Worm (Caenorhabditis elegans) whole organism, L4 larva: Measurements from ENCODE around the gene B0001.8.

ENCODE experiments used
- F10B5.3 ChIP-seq: sonication (generic microtip); optimal IDR thresholded peaks from 2 replicates; lab custom pipeline; 2016; ENCODE audit warnings: mild to moderate bottlenecking, missing genetic modification characterization, missing compliant biosample characterization
- F26F4.8 ChIP-seq: fragments of 200-800 bp; sonication (Bioruptor generic); conservative IDR thresholded peaks from 2 replicates; pipeline ENCODE4 v1.3.6; 2022; ENCODE audit warnings: missing genetic modification characterization, missing compliant biosample characterization
- R02D3.7 ChIP-seq: fragments of 150-350 bp; sonication (generic microtip); optimal IDR thresholded peaks from 3 replicates; lab custom pipeline; 2014; ENCODE audit warnings: missing biosample characterization, missing genetic modification characterization
- T26A8.4 ChIP-seq: fragments of 200-800 bp; sonication (Bioruptor generic); IDR thresholded peaks from 2 replicates; pipeline ENCODE4 v1.3.6; 2022; ENCODE audit warnings: missing genetic modification characterization, missing compliant biosample characterization
- Y105C5A.15 ChIP-seq: fragments of 200-800 bp; sonication (Bioruptor generic); IDR thresholded peaks from 2 replicates; pipeline ENCODE4 v1.3.6; 2022; ENCODE audit warnings: missing genetic modification characterization, missing compliant biosample characterization
- ZK337.2 ChIP-seq: fragments of 200-800 bp; sonication (Bioruptor generic); IDR thresholded peaks from 2 replicates; pipeline ENCODE4 v1.3.6; 2022; ENCODE audit warnings: missing genetic modification reagents, missing genetic modification characterization, missing compliant biosample characterization
- ZK546.5 ChIP-seq, 2 experiments: sonication (generic microtip); optimal IDR thresholded peaks; 2 replicates each; lab custom pipeline; 2017; ENCODE audit warnings: missing biosample characterization in 2 of 2, missing genetic modification characterization in 2 of 2
- aha-1 ChIP-seq: fragments of 150-350 bp; peaks from one replicate; lab custom pipeline; 2014; ENCODE audit warnings: missing biosample characterization, missing genetic modification characterization
- aly-2 ChIP-seq: sonication (generic microtip); optimal IDR thresholded peaks from 2 replicates; lab custom pipeline; 2018; ENCODE audit warnings: missing biosample characterization, missing genetic modification characterization
- ceh-20 ChIP-seq: fragments of 200-800 bp; sonication (Bioruptor generic); IDR thresholded peaks from 2 replicates; pipeline ENCODE4 v1.3.6; 2022; ENCODE audit warnings: missing genetic modification reagents, missing genetic modification characterization, missing compliant biosample characterization
- daf-12 ChIP-seq: fragments of 150-350 bp; optimal IDR thresholded peaks from 2 replicates; lab custom pipeline; 2014; ENCODE audit warnings: missing biosample characterization, missing genetic modification reagents, missing genetic modification characterization
- daf-16 ChIP-seq, 3 experiments: sonication (generic microtip); optimal IDR thresholded peaks; 2 replicates each; lab custom pipeline; 2016 to 2017; ENCODE audit warnings: missing genetic modification characterization in 3 of 3, missing genetic modification reagents in 3 of 3, mild to moderate bottlenecking in 2 of 3, missing compliant biosample characterization in 2 of 3, missing biosample characterization in 1 of 3, moderate library complexity in 1 of 3
- egl-27 ChIP-seq: sonication (generic microtip); optimal IDR thresholded peaks from 3 replicates; lab custom pipeline; 2017; ENCODE audit warnings: missing biosample characterization, missing genetic modification reagents, missing genetic modification characterization
- fkh-10 ChIP-seq: fragments of 150-350 bp; optimal IDR thresholded peaks from 2 replicates; lab custom pipeline; 2014; ENCODE audit warnings: missing biosample characterization, missing genetic modification reagents, missing genetic modification characterization
- gei-8 ChIP-seq: fragments of 200-800 bp; sonication (Bioruptor generic); optimal IDR thresholded peaks from 2 replicates; lab custom pipeline; 2018; ENCODE audit warnings: mild to moderate bottlenecking, missing genetic modification characterization, missing compliant biosample characterization
- hlh-30 ChIP-seq: sonication (generic microtip); optimal IDR thresholded peaks from 2 replicates; lab custom pipeline; 2017; ENCODE audit warnings: antibody characterized with exemption, mild to moderate bottlenecking, missing genetic modification characterization, missing compliant biosample characterization; ENCODE audit not compliant: insufficient read depth
- hmg-1.1 ChIP-seq: fragments of 200-800 bp; sonication (Bioruptor generic); IDR thresholded peaks from 2 replicates; pipeline ENCODE4 v1.3.6; 2022; ENCODE audit warnings: missing genetic modification reagents, missing genetic modification characterization, missing compliant biosample characterization
- jun-1 ChIP-seq: fragments of 150-350 bp; optimal IDR thresholded peaks from 2 replicates; lab custom pipeline; 2014; ENCODE audit warnings: missing biosample characterization, missing genetic modification reagents, missing genetic modification characterization
- lim-7 ChIP-seq: fragments of 200-800 bp; sonication (Bioruptor generic); IDR thresholded peaks from 2 replicates; pipeline ENCODE4 v1.3.6; 2022; ENCODE audit warnings: missing genetic modification characterization, missing compliant biosample characterization
- lin-15B ChIP-seq: fragments of 150-350 bp; sonication (generic microtip); optimal IDR thresholded peaks from 3 replicates; lab custom pipeline; 2014; ENCODE audit warnings: missing biosample characterization, missing genetic modification characterization
- lin-38 ChIP-seq: fragments of 200-800 bp; sonication (Bioruptor generic); IDR thresholded peaks from 2 replicates; pipeline ENCODE4 v1.3.6; 2022; ENCODE audit warnings: missing genetic modification reagents, missing genetic modification characterization, missing compliant biosample characterization
- lir-3 ChIP-seq: sonication (generic microtip); optimal IDR thresholded peaks from 2 replicates; lab custom pipeline; 2016; ENCODE audit warnings: mild to moderate bottlenecking, missing genetic modification characterization, missing compliant biosample characterization
- lsy-2 ChIP-seq, 2 experiments: fragments of 150-350 bp in 1 of 2; sonication (generic microtip) in 1 of 2; optimal IDR thresholded peaks; 2 replicates each; lab custom pipeline; 2014 to 2017; ENCODE audit warnings: missing biosample characterization in 2 of 2, missing genetic modification characterization in 2 of 2
- mdt-29 ChIP-seq: fragments of 200-800 bp; sonication (Bioruptor generic); IDR thresholded peaks from 2 replicates; pipeline ENCODE4 v1.3.6; 2022; ENCODE audit warnings: missing genetic modification reagents, missing genetic modification characterization, missing compliant biosample characterization
- mes-2 ChIP-seq: sonication (generic microtip); optimal IDR thresholded peaks from 2 replicates; lab custom pipeline; 2016; ENCODE audit warnings: missing genotype, mild to moderate bottlenecking, missing genetic modification characterization, missing compliant biosample characterization; ENCODE audit not compliant: poor library complexity, severe bottlenecking
- mxl-3 ChIP-seq: fragments of 200-800 bp; sonication (Bioruptor generic); optimal IDR thresholded peaks from 2 replicates; lab custom pipeline; 2018; ENCODE audit warnings: mild to moderate bottlenecking, missing genetic modification characterization, missing compliant biosample characterization
- nhr-237 ChIP-seq: sonication (generic microtip); optimal IDR thresholded peaks from 2 replicates; lab custom pipeline; 2017; ENCODE audit warnings: missing biosample characterization, missing genetic modification characterization
- nhr-25 ChIP-seq: sonication (generic microtip); optimal IDR thresholded peaks from 2 replicates; lab custom pipeline; 2017; ENCODE audit warnings: missing genetic modification characterization, mild to moderate bottlenecking, missing compliant biosample characterization, antibody characterized with exemption, moderate library complexity, borderline replicate concordance; ENCODE audit not compliant: insufficient read depth
- nhr-28 ChIP-seq: fragments of 150-350 bp; optimal IDR thresholded peaks from 2 replicates; lab custom pipeline; 2014; ENCODE audit warnings: missing biosample characterization, missing genetic modification characterization
- nhr-6 ChIP-seq: fragments of 150-350 bp; optimal IDR thresholded peaks from 2 replicates; lab custom pipeline; 2014; ENCODE audit warnings: missing biosample characterization, missing genetic modification characterization
- nhr-77 ChIP-seq: fragments of 150-350 bp; optimal IDR thresholded peaks from 2 replicates; lab custom pipeline; 2014; ENCODE audit warnings: missing biosample characterization, missing genetic modification characterization
- saeg-2 ChIP-seq: fragments of 200-800 bp; sonication (Bioruptor generic); IDR thresholded peaks from 2 replicates; pipeline ENCODE4 v1.3.6; 2022; ENCODE audit warnings: missing genetic modification reagents, missing genetic modification characterization, missing compliant biosample characterization
- spr-1 ChIP-seq: sonication (generic microtip); optimal IDR thresholded peaks from 2 replicates; lab custom pipeline; 2016; ENCODE audit warnings: mild to moderate bottlenecking, missing genetic modification characterization, missing compliant biosample characterization
- tra-1 ChIP-seq: fragments of 200-800 bp; sonication (Bioruptor generic); IDR thresholded peaks from 2 replicates; pipeline ENCODE4 v1.3.6; 2022; ENCODE audit warnings: missing genetic modification reagents, missing genetic modification characterization, missing compliant biosample characterization
- unc-39 ChIP-seq: sonication (generic microtip); optimal IDR thresholded peaks from 2 replicates; lab custom pipeline; 2017; ENCODE audit warnings: missing biosample characterization, missing genetic modification characterization
- vab-7 ChIP-seq: fragments of 200-800 bp; sonication (Bioruptor generic); IDR thresholded peaks from 2 replicates; pipeline ENCODE4 v1.3.6; 2022; ENCODE audit warnings: missing genetic modification reagents, missing genetic modification characterization, missing compliant biosample characterization
- ztf-7 ChIP-seq: fragments of 150-350 bp; optimal IDR thresholded peaks from 2 replicates; lab custom pipeline; 2014; ENCODE audit warnings: missing biosample characterization, missing genetic modification characterization

The B0001.8 gene

DNA sequence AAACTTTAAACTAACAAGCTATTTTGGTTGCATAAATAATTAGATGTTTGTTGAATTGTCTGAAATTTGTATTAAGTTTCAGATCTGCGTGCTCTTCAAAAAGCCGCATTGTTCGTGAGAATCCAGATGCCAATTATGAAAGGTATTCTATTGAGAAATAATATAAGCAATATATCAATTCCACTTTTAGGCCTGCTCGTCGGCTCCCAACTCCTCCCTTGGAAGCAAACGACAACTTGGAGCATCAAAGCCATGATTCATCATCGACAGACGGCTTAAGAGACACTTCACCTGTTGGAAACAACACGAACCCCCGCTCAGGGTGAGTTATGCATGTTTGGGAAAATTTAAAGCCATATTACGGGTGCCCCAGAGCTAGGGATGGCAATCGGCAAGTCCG, 21.9 kb upstream of the B0001.8 start:
- peak; percentile 94 for TF ChIP-seq aha-1 (tag; lab: Kevin White, UChicago)
- no peak for TF ChIP-seq F10B5.3
- no peak for TF ChIP-seq jun-1
- no peak for TF ChIP-seq aly-2
- TF ChIP-seq ZK337.2 (GFP tag; lab: Robert Waterston, UW) = no peak
- no peak for TF ChIP-seq nhr-25 (tag; lab: Kevin White, UChicago)

- TF ChIP-seq aha-1 (tag; lab: Kevin White, UChicago) (peak; percentile 96), egl-27 (tag; lab: Kevin White, UChicago) (no peak), nhr-25 (tag; lab: Kevin White, UChicago) (no peak), vab-7 (GFP tag; lab: Robert Waterston, UW) (no peak)
Observed at ce11 chrIV:12160421-12160820, 19.6 kb upstream of the B0001.8 start.

DNA sequence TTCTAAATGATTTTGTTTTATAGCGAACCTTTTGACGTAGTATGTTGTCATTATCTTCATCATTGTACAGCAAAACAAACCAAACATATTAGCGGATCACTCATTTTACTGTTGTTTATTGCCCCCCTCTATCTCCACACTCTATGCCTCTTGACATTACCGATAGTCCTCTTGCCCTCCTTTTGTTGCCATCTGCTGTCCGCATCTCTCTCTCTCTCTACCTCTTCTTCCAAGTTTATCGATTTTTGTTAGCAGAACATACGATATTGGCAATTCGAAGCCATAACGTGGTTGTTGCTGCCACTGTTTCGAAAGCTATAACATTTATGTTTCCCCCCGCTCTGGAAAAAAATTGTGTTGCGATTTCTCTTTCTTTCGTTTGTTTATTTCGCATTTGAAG, 17.1 kb upstream of the B0001.8 start:
- TF ChIP-seq tra-1 (GFP tag; lab: Robert Waterston, UW) (no peak), fkh-10 (GFP tag; lab: Kevin White, UChicago) (no peak), nhr-25 (tag; lab: Kevin White, UChicago) (no peak), mxl-3 (peak; percentile 25), gei-8 (no peak), spr-1 (tag; lab: Kevin White, UChicago) (no peak), ZK546.5 (tag; optimal IDR thresholded peaks at IDR 0.05; lab: Kevin White, UChicago) (no peak), R02D3.7 (tag; lab: Kevin White, UChicago) (no peak), mes-2 (tag; lab: Kevin White, UChicago) (peak; percentile 6), hmg-1.1 (GFP tag; lab: Robert Waterston, UW) (0 out of 2 replicates have a peak, but pooled peaks have one; percentile 29), daf-16 (GFP tag; optimal IDR thresholded peaks at IDR 0.05; lab: Kevin White, UChicago) (no peak), daf-16 (tag; optimal IDR thresholded peaks at IDR 0.05; lab: Kevin White, UChicago) (no peak), nhr-6 (tag; lab: Kevin White, UChicago) (peak; percentile 20), unc-39 (tag; lab: Kevin White, UChicago) (no peak), lin-15B (tag; lab: Kevin White, UChicago) (no peak), ztf-7 (tag; lab: Kevin White, UChicago) (no peak), F26F4.8 (no peak), lim-7 (GFP tag; lab: Robert Waterston, UW) (no peak), T26A8.4 (no peak), nhr-77 (no peak), nhr-237 (no peak)
- TF ChIP-seq, all 104 proteins: peak for 4

ce11 chrIV:12156642-12157233, 15.9 kb upstream of the B0001.8 start, which contains the start of gene eri-12:
TSS of gene eri-12 (plus strand) at chrIV:12156838.
- TF ChIP-seq lin-38 (GFP tag; lab: Robert Waterston, UW) = peak; percentile 17; the same call in 1 of the 2 replicates
- TF ChIP-seq nhr-28 (tag; lab: Kevin White, UChicago) = peak; percentile 21
- peak in 1 of 2 experiments; percentile 7 for TF ChIP-seq lsy-2 (tag; optimal IDR thresholded peaks at IDR 0.05; lab: Kevin White, UChicago)
- TF ChIP-seq mes-2 (tag; lab: Kevin White, UChicago) = peak; percentile 21
- no peak for TF ChIP-seq saeg-2 (GFP tag; lab: Robert Waterston, UW)
- TF ChIP-seq Y105C5A.15 (GFP tag; lab: Robert Waterston, UW) = no peak
- no peak for TF ChIP-seq daf-12 (tag; lab: Kevin White, UChicago)
- peak; percentile 61 for TF ChIP-seq hlh-30 (tag; lab: Kevin White, UChicago)
- TF ChIP-seq mdt-29 (GFP tag; lab: Robert Waterston, UW) = no peak
- TF ChIP-seq lir-3 (tag; lab: Kevin White, UChicago) = no peak
- TF ChIP-seq F26F4.8 = no peak
- no peak for TF ChIP-seq tra-1 (GFP tag; lab: Robert Waterston, UW)
- no peak for TF ChIP-seq aha-1 (tag; lab: Kevin White, UChicago)
- TF ChIP-seq ceh-20 = no peak
- TF ChIP-seq, all 104 proteins: peak for 5
